Fruit fly (Drosophila melanogaster): ENCODE measurements around the gene Ugt35E1.
A peak's percentile ranks its signal among the peaks of the same experiment; 100 is the strongest.

dm6 chr3R:11156858-11157257, 9.0 kb downstream of the Ugt35E1 start, which contains the start of gene Ugt302C1:
- TF ChIP-seq CG1620 (GFP tag; optimal IDR thresholded peaks at IDR 0.05) (no peak), cic (GFP tag; optimal IDR thresholded peaks at IDR 0.05) (peak; percentile 63), CG7045 (GFP tag; optimal IDR thresholded peaks at IDR 0.05) (no peak), CG12768 (GFP tag; optimal IDR thresholded peaks at IDR 0.05) (peak; percentile 31), CG11617 (GFP tag; optimal IDR thresholded peaks at IDR 0.05) (no peak), pad (GFP tag; optimal IDR thresholded peaks at IDR 0.05) (peak; percentile 21), Clk (GFP tag; optimal IDR thresholded peaks at IDR 0.05) (no peak), CG14711 (tag; optimal IDR thresholded peaks at IDR 0.05) (no peak), kay (GFP tag; ENCODE audit: borderline replicate concordance) (peak; percentile 62), Crg-1 (GFP tag; optimal IDR thresholded peaks at IDR 0.05) (peak; percentile 7), ovo (GFP tag; optimal IDR thresholded peaks at IDR 0.05) (peak; percentile 16), bab1 (GFP tag; optimal IDR thresholded peaks at IDR 0.05) (peak; percentile 4), CG33017 (tag; optimal IDR thresholded peaks at IDR 0.05) (peak; percentile 37)
